Worm (Caenorhabditis elegans) whole organism, L1 larva: ENCODE measurements around the gene dyf-7.

Experiments
- aha-1 ChIP-seq: fragments of 150-350 bp; optimal IDR thresholded peaks from 2 replicates; lab custom pipeline; 2014; ENCODE audit warnings: missing biosample characterization, missing genetic modification characterization
- fkh-10 ChIP-seq: sonication (generic microtip); optimal IDR thresholded peaks from 2 replicates; lab custom pipeline; 2017; ENCODE audit warnings: missing biosample characterization, missing genetic modification reagents, missing genetic modification characterization
- mdl-1 ChIP-seq, 2 experiments: fragments of 150-350 bp; optimal IDR thresholded peaks; 2 replicates each; lab custom pipeline; 2014 to 2017; ENCODE audit warnings: missing biosample characterization in 2 of 2, missing genetic modification characterization in 2 of 2, inconsistent platforms in 1 of 2
- nhr-77 ChIP-seq: fragments of 150-350 bp; optimal IDR thresholded peaks from 2 replicates; lab custom pipeline; 2014; ENCODE audit warnings: missing biosample characterization, missing genetic modification characterization
- snpc-4 ChIP-seq: fragments of 150-350 bp; optimal IDR thresholded peaks from 2 replicates; lab custom pipeline; 2014; ENCODE audit warnings: missing biosample characterization, missing genetic modification characterization
- swsn-7 ChIP-seq: sonication (generic microtip); optimal IDR thresholded peaks from 2 replicates; lab custom pipeline; 2016; ENCODE audit warnings: missing genetic modification characterization, missing compliant biosample characterization
- unc-130 ChIP-seq: fragments of 150-350 bp; optimal IDR thresholded peaks from 2 replicates; lab custom pipeline; 2017; ENCODE audit warnings: missing biosample characterization, missing genetic modification characterization, inconsistent platforms
- ztf-11 ChIP-seq, 2 experiments: sonication (generic microtip); optimal IDR thresholded peaks; 2 replicates each; lab custom pipeline; 2016 to 2017; ENCODE audit warnings: missing genetic modification characterization in 2 of 2, missing biosample characterization in 1 of 2, missing compliant biosample characterization in 1 of 2

DNA sequence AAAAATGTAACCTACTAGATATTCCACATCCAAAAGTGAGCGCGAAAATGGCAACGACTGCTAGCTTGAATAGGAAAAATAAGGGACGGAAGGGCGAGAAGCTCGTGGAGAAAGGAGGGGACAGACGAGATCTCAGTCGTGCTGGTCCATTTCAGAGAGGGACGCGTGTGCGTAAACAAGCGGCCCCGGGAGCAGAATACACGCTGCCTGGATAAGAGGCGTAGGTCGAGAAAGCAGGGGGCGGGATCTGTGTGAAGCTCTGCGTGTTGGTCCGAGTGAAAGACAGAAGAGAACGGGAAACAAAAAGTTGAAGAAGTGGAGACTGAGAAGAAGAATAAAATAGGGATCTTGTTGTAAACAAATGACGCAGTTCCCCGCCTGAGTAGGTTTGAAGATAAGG, 29.9 kb upstream of the dyf-7 start, which contains the start of gene T14B1.1:
- no peak for TF ChIP-seq nhr-77 (tag; lab: Kevin White, UChicago)
- TF ChIP-seq mdl-1 (tag; optimal IDR thresholded peaks at IDR 0.05; lab: Kevin White, UChicago) = peak in 1 of 2 experiments; percentile 3
- no peak for TF ChIP-seq ztf-11 (tag; optimal IDR thresholded peaks at IDR 0.05; lab: Kevin White, UChicago)
- no peak for TF ChIP-seq snpc-4
- no peak for TF ChIP-seq aha-1 (tag; lab: Kevin White, UChicago)
- no peak for TF ChIP-seq unc-130 (tag; lab: Kevin White, UChicago)
- TF ChIP-seq swsn-7 = peak; percentile 18
- TF ChIP-seq fkh-10 (GFP tag; lab: Kevin White, UChicago) = peak; percentile 29
